Fruit fly (Drosophila melanogaster) whole organism, pupa: ENCODE data around the gene Ufd1.

Experiments
- CG10348 ChIP-seq: fragments of 200-800 bp; sonication (Bioruptor generic); IDR thresholded peaks from 2 replicates; pipeline ENCODE4 v1.3.6; 2022; ENCODE audit warnings: missing biosample characterization, missing genetic modification characterization
- CG12605 ChIP-seq: fragments of 200-800 bp; sonication (Bioruptor generic); IDR thresholded peaks from 2 replicates; pipeline ENCODE4 v1.3.6; 2022; ENCODE audit warnings: missing biosample characterization, missing genetic modification characterization
- CG13204 ChIP-seq: fragments of 200-800 bp; sonication (Bioruptor generic); optimal IDR thresholded peaks from 2 replicates; lab custom pipeline; 2018; ENCODE audit warnings: missing biosample characterization, mild to moderate bottlenecking, missing genetic modification characterization, moderate library complexity
- CG14655 ChIP-seq: fragments of 200-800 bp; sonication (Bioruptor generic); optimal IDR thresholded peaks from 3 replicates; lab custom pipeline; 2017; ENCODE audit warnings: mild to moderate bottlenecking, missing biosample characterization, missing genetic modification reagents, missing genetic modification characterization
- CG15710 ChIP-seq: fragments of 200-800 bp; sonication (Bioruptor generic); optimal IDR thresholded peaks from 2 replicates; lab custom pipeline; 2018; ENCODE audit warnings: missing biosample characterization, mild to moderate bottlenecking, missing genetic modification characterization, moderate library complexity
- CG17806 ChIP-seq: fragments of 200-800 bp; sonication (Bioruptor generic); optimal IDR thresholded peaks from 2 replicates; lab custom pipeline; 2018; ENCODE audit warnings: missing biosample characterization, mild to moderate bottlenecking, missing genetic modification characterization, moderate library complexity
- CG32121 ChIP-seq: fragments of 200-800 bp; sonication (Bioruptor generic); IDR thresholded peaks from 2 replicates; pipeline ENCODE4 v1.3.6; 2022; ENCODE audit warnings: missing biosample characterization, missing genetic modification characterization
- CG34367 ChIP-seq: fragments of 200-800 bp; sonication (Bioruptor generic); optimal IDR thresholded peaks from 2 replicates; lab custom pipeline; 2018; ENCODE audit warnings: missing biosample characterization, mild to moderate bottlenecking, missing genetic modification characterization
- CG4496 ChIP-seq: fragments of 200-800 bp; sonication (Bioruptor generic); IDR thresholded peaks from 3 replicates; pipeline ENCODE4 v1.3.6; 2022; ENCODE audit warnings: missing biosample characterization, missing genetic modification characterization
- CG8159 ChIP-seq: fragments of 200-800 bp; sonication (Bioruptor generic); optimal IDR thresholded peaks from 3 replicates; lab custom pipeline; 2018; ENCODE audit warnings: missing biosample characterization, mild to moderate bottlenecking, missing genetic modification characterization, moderate library complexity
- CG8301 ChIP-seq: fragments of 200-800 bp; sonication (Bioruptor generic); optimal IDR thresholded peaks from 2 replicates; lab custom pipeline; 2018; ENCODE audit warnings: missing biosample characterization, mild to moderate bottlenecking, missing genetic modification characterization
- CG9948 ChIP-seq: fragments of 200-800 bp; sonication (Bioruptor generic); optimal IDR thresholded peaks from 2 replicates; lab custom pipeline; 2018; ENCODE audit warnings: missing biosample characterization, mild to moderate bottlenecking, missing genetic modification characterization, moderate library complexity
- D1 ChIP-seq: fragments of 200-800 bp; sonication (Bioruptor generic); optimal IDR thresholded peaks from 2 replicates; lab custom pipeline; 2018; ENCODE audit warnings: missing biosample characterization, mild to moderate bottlenecking, missing genetic modification characterization, moderate library complexity
- EcR ChIP-seq: fragments of 200-800 bp; sonication (Bioruptor generic); optimal IDR thresholded peaks from 3 replicates; lab custom pipeline; 2019; ENCODE audit warnings: missing biosample characterization, missing genetic modification characterization, mild to moderate bottlenecking, moderate library complexity, missing genetic modification reagents
- Ets98B ChIP-seq: fragments of 200-800 bp; sonication (Bioruptor generic); IDR thresholded peaks from 2 replicates; pipeline ENCODE4 v1.3.6; 2022; ENCODE audit warnings: missing biosample characterization, missing genetic modification characterization
- Pif1A ChIP-seq: fragments of 200-800 bp; sonication (Bioruptor generic); optimal IDR thresholded peaks from 3 replicates; lab custom pipeline; 2016; ENCODE audit warnings: missing biosample characterization, missing genetic modification characterization
- Pif1B ChIP-seq: fragments of 200-800 bp; sonication (Bioruptor generic); optimal IDR thresholded peaks from 3 replicates; lab custom pipeline; 2016; ENCODE audit warnings: missing biosample characterization, missing genetic modification characterization
- Snoo ChIP-seq: fragments of 200-800 bp; sonication (Bioruptor generic); optimal IDR thresholded peaks from 3 replicates; lab custom pipeline; 2017; ENCODE audit warnings: missing biosample characterization, mild to moderate bottlenecking, missing genetic modification characterization, inconsistent platforms
- fd96Ca ChIP-seq: fragments of 200-800 bp; sonication (Bioruptor generic); IDR thresholded peaks from 3 replicates; pipeline ENCODE4 v1.3.6; 2022; ENCODE audit warnings: missing biosample characterization, missing genetic modification characterization
- gl ChIP-seq: fragments of 200-800 bp; sonication (Bioruptor generic); optimal IDR thresholded peaks from 2 replicates; lab custom pipeline; 2018; ENCODE audit warnings: missing biosample characterization, mild to moderate bottlenecking, missing genetic modification characterization
- rn ChIP-seq: fragments of 200-800 bp; sonication (Bioruptor generic); IDR thresholded peaks from 2 replicates; pipeline ENCODE4 v1.3.6; 2022; ENCODE audit warnings: missing biosample characterization, missing genetic modification characterization

The Ufd1 gene

DNA sequence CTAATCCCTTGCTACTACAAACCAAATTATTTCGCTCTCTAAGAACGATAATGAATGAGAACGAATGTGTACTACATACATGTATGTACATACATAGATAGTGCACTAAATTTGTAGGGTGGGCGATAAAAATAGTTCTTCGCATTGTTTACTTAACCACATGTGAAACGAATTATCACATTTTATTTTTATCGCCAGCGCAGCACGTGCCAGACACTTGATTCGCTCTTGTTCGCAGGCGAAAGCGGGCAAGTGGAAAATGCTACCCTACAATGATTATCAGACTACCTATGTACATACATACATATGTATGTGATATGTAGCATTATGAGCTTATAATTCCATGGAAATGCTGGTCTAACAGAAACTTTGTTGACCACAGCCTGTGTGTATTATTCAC, 37.2 kb downstream of the Ufd1 start:
- TF ChIP-seq CG34367 (tag; lab: Kevin White, UChicago) (no peak), gl (tag; lab: Kevin White, UChicago) (no peak), EcR (GFP tag; lab: Kevin White, UChicago) (no peak), Pif1A (GFP tag; lab: Kevin White, UChicago) (no peak), CG4496 (GFP tag; lab: Robert Waterston, UW) (no peak)

- TF ChIP-seq fd96Ca (GFP tag; lab: Robert Waterston, UW) = peak; percentile 96
- peak; percentile 99 for TF ChIP-seq CG4496 (GFP tag; lab: Robert Waterston, UW)
- TF ChIP-seq CG14655 (GFP tag; lab: Kevin White, UChicago) = peak; percentile 99
- TF ChIP-seq CG8301 (tag; lab: Kevin White, UChicago) = peak; percentile 99
- TF ChIP-seq CG10348 = peak; percentile 94
- TF ChIP-seq CG32121 = peak; percentile 99
- peak; percentile 99 for TF ChIP-seq CG12605 (GFP tag; lab: Robert Waterston, UW)
- peak; percentile 98 for TF ChIP-seq Pif1A (GFP tag; lab: Kevin White, UChicago)
- TF ChIP-seq CG9948 (tag; lab: Kevin White, UChicago) = peak; percentile 98
- TF ChIP-seq EcR (GFP tag; lab: Kevin White, UChicago) = peak; percentile 74
- TF ChIP-seq CG15710 (tag; lab: Kevin White, UChicago) = peak; percentile 98
- TF ChIP-seq rn (GFP tag; lab: Robert Waterston, UW) = peak; percentile 98
- peak; percentile 95 for TF ChIP-seq D1
- peak; percentile 84 for TF ChIP-seq Snoo (tag; lab: Kevin White, UChicago)
- TF ChIP-seq CG13204 (GFP tag; lab: Kevin White, UChicago) = peak; percentile 93
- peak; percentile 97 for TF ChIP-seq CG8159 (tag; lab: Kevin White, UChicago)
- TF ChIP-seq Ets98B = peak; percentile 99
- peak; percentile 93 for TF ChIP-seq gl (tag; lab: Kevin White, UChicago)
- peak; percentile 96 for TF ChIP-seq Pif1B
- TF ChIP-seq CG17806 (tag; lab: Kevin White, UChicago) = peak; percentile 98
- peak; percentile 98 for TF ChIP-seq CG34367 (tag; lab: Kevin White, UChicago)
Measured at dm6 chr3L:11084557-11085231, 38.3 kb downstream of the Ufd1 start.

DNA sequence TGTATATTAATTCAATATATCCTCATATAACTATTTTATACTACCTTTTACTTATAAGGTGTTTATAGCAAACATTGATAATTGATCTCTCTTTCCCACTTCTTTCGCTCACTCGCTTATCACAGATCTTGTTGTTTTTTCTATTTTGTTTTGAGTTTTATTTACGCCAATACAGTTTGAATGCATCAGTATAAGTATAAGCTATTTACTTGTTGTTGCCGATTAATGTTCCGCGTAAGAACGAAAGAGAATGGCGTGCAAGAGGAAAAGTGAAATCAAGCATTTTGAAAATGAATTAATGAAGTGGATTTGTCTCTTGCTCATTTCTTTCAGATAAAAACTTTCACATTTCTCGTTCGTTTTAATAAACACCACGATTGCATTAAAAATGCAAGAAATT, 39.4 kb downstream of the Ufd1 start:
- TF ChIP-seq rn (GFP tag; lab: Robert Waterston, UW) (no peak), Ets98B (peak; percentile 11; the same call in 1 of the 2 replicates), D1 (no peak), CG4496 (GFP tag; lab: Robert Waterston, UW) (no peak), CG12605 (GFP tag; lab: Robert Waterston, UW) (no peak), Pif1B (no peak), CG14655 (GFP tag; lab: Kevin White, UChicago) (no peak), CG8159 (tag; lab: Kevin White, UChicago) (no peak), EcR (GFP tag; lab: Kevin White, UChicago) (peak; percentile 15)

dm6 chr3L:11074043-11074853, 48.8 kb downstream of the Ufd1 start, which contains the start of the genes Pfdn2 and Noc1:
Gene Pfdn2, minus strand, starts transcription at chr3L:11074388.
Gene Noc1, plus strand, starts transcription at chr3L:11074769.
- TF ChIP-seq CG14655 (GFP tag; lab: Kevin White, UChicago) (no peak), CG10348 (no peak), CG32121 (no peak), CG17806 (tag; lab: Kevin White, UChicago) (peak; percentile 36), Snoo (tag; lab: Kevin White, UChicago) (no peak), CG8159 (tag; lab: Kevin White, UChicago) (no peak), Ets98B (0 out of 2 replicates have a peak, but pooled peaks have one; percentile 25), CG15710 (tag; lab: Kevin White, UChicago) (peak; percentile 23), CG13204 (GFP tag; lab: Kevin White, UChicago) (no peak), gl (tag; lab: Kevin White, UChicago) (no peak), fd96Ca (GFP tag; lab: Robert Waterston, UW) (no peak)
